Worm (Caenorhabditis elegans): ENCODE data around the gene ruvb-2.

ce11 chrIV:6920063-6920462, 857 bp upstream of the ruvb-2 start, which contains the start of gene T22D1.18:
- TF ChIP-seq F16B12.6 (tag; optimal IDR thresholded peaks at IDR 0.05) = no peak
- TF ChIP-seq lin-15B (tag; optimal IDR thresholded peaks at IDR 0.05) = no peak

Measured in whole organism, L1 larva.